Worm (Caenorhabditis elegans): ENCODE measurements around the gene nhr-206.

ce11 chrV:12094030-12094429 is 2.2 kb downstream of the nhr-206 start, which contains the start of gene nhr-208:
- TF ChIP-seq elt-3 (tag; optimal IDR thresholded peaks at IDR 0.05) (no peak), snpc-4 (tag; optimal IDR thresholded peaks at IDR 0.05) (no peak), ceh-83 (GFP tag; optimal IDR thresholded peaks at IDR 0.05) (no peak), blmp-1 (tag; optimal IDR thresholded peaks at IDR 0.05) (no peak), lsy-2 (tag; optimal IDR thresholded peaks at IDR 0.05) (no peak)
